Worm (Caenorhabditis elegans) whole organism, midembryonic: ENCODE measurements around the gene T03F7.6.

Experiments
- T22C8.4 ChIP-seq: fragments of 200-800 bp; sonication (Bioruptor generic); IDR thresholded peaks from 2 replicates; pipeline ENCODE4 v1.3.6; 2022; ENCODE audit warnings: missing genetic modification characterization, missing compliant biosample characterization
- cog-1 ChIP-seq: sonication (generic microtip); optimal IDR thresholded peaks from 2 replicates; lab custom pipeline; 2016; ENCODE audit warnings: missing genetic modification characterization, missing compliant biosample characterization
- flt-1 ChIP-seq: fragments of 200-800 bp; sonication (Bioruptor generic); IDR thresholded peaks from 2 replicates; pipeline ENCODE4 v1.3.6; 2022; ENCODE audit warnings: missing genetic modification characterization, missing compliant biosample characterization
- klf-2 ChIP-seq: fragments of 200-800 bp; sonication (Bioruptor generic); conservative IDR thresholded peaks from 2 replicates; pipeline ENCODE4 v1.3.6; 2022; ENCODE audit warnings: missing genetic modification reagents, missing genetic modification characterization, missing compliant biosample characterization
- med-1 ChIP-seq: sonication (generic microtip); optimal IDR thresholded peaks from 2 replicates; lab custom pipeline; 2017; ENCODE audit warnings: missing genetic modification characterization, mild to moderate bottlenecking, missing compliant biosample characterization, antibody characterized with exemption, missing genetic modification reagents; ENCODE audit not compliant: insufficient read depth
- ref-1 ChIP-seq: fragments of 200-800 bp; sonication (Bioruptor generic); conservative IDR thresholded peaks from 2 replicates; pipeline ENCODE4 v1.3.6; 2022; ENCODE audit warnings: missing genetic modification reagents, missing genetic modification characterization, missing compliant biosample characterization
- tab-1 ChIP-seq: fragments of 200-800 bp; sonication (Bioruptor generic); IDR thresholded peaks from 2 replicates; pipeline ENCODE4 v1.3.6; 2022; ENCODE audit warnings: missing genetic modification characterization, missing compliant biosample characterization
- ztf-23 ChIP-seq: fragments of 200-800 bp; sonication (Bioruptor generic); IDR thresholded peaks from 2 replicates; pipeline ENCODE4 v1.3.6; 2022; ENCODE audit warnings: missing genetic modification reagents, missing genetic modification characterization, missing compliant biosample characterization
- ztf-29 ChIP-seq: fragments of 200-800 bp; sonication (Bioruptor generic); IDR thresholded peaks from 2 replicates; pipeline ENCODE4 v1.3.6; 2022; ENCODE audit warnings: missing genetic modification reagents, missing genetic modification characterization, missing compliant biosample characterization

T03F7.6 gene

ce11 chrV:11290888-11291287, 3.6 kb upstream of the T03F7.6 start, which contains the start of gene C03E10.1:
C03E10.1 (plus strand) TSS chrV:11291188.
- TF ChIP-seq cog-1 (tag; lab: Kevin White, UChicago): no peak
- no peak for TF ChIP-seq T22C8.4
- no peak for TF ChIP-seq med-1 (GFP tag; lab: Kevin White, UChicago)
- no peak for TF ChIP-seq ztf-23 (GFP tag; lab: Robert Waterston, UW)
- TF ChIP-seq ztf-29 (GFP tag; lab: Robert Waterston, UW): no peak

- no peak for TF ChIP-seq ztf-29 (GFP tag; lab: Robert Waterston, UW)
- no peak for TF ChIP-seq T22C8.4
- TF ChIP-seq tab-1 (GFP tag; lab: Robert Waterston, UW): no peak
- TF ChIP-seq klf-2 (GFP tag; lab: Robert Waterston, UW): no peak
- TF ChIP-seq med-1 (GFP tag; lab: Kevin White, UChicago): no peak
- no peak for TF ChIP-seq ref-1 (GFP tag; lab: Robert Waterston, UW)
- no peak for TF ChIP-seq cog-1 (tag; lab: Kevin White, UChicago)
- no peak for TF ChIP-seq ztf-23 (GFP tag; lab: Robert Waterston, UW)
- no peak for TF ChIP-seq flt-1 (GFP tag; lab: Robert Waterston, UW)
These were observed 1.8 kb upstream of the T03F7.6 start for ce11 chrV:11292682-11293081.

ce11 chrV:11298632-11299031, 4.1 kb downstream of the T03F7.6 start, which contains the start of gene T03F7.5:
T03F7.5 (minus strand) TSS chrV:11298732.
- TF ChIP-seq ztf-23 (GFP tag; lab: Robert Waterston, UW): no peak
- TF ChIP-seq cog-1 (tag; lab: Kevin White, UChicago): no peak
- TF ChIP-seq ztf-29 (GFP tag; lab: Robert Waterston, UW): no peak
- TF ChIP-seq ref-1 (GFP tag; lab: Robert Waterston, UW): no peak
- TF ChIP-seq flt-1 (GFP tag; lab: Robert Waterston, UW): no peak
- TF ChIP-seq klf-2 (GFP tag; lab: Robert Waterston, UW): no peak
- TF ChIP-seq tab-1 (GFP tag; lab: Robert Waterston, UW): no peak

ce11 chrV:11299406-11299805, 4.9 kb downstream of the T03F7.6 start:
- TF ChIP-seq klf-2 (GFP tag; lab: Robert Waterston, UW): no peak
- no peak for TF ChIP-seq cog-1 (tag; lab: Kevin White, UChicago)
- no peak for TF ChIP-seq flt-1 (GFP tag; lab: Robert Waterston, UW)

ce11 chrV:11300539-11300938, 6.0 kb downstream of the T03F7.6 start, which contains the start of gene srh-47:
srh-47 (minus strand) TSS chrV:11300639.
- TF ChIP-seq ztf-23 (GFP tag; lab: Robert Waterston, UW) (no peak), ref-1 (GFP tag; lab: Robert Waterston, UW) (no peak), klf-2 (GFP tag; lab: Robert Waterston, UW) (no peak), T22C8.4 (no peak), ztf-29 (GFP tag; lab: Robert Waterston, UW) (no peak), cog-1 (tag; lab: Kevin White, UChicago) (no peak), tab-1 (GFP tag; lab: Robert Waterston, UW) (no peak), med-1 (GFP tag; lab: Kevin White, UChicago) (no peak), flt-1 (GFP tag; lab: Robert Waterston, UW) (no peak)

- TF ChIP-seq ref-1 (GFP tag; lab: Robert Waterston, UW) (no peak), ztf-29 (GFP tag; lab: Robert Waterston, UW) (no peak), T22C8.4 (no peak), ztf-23 (GFP tag; lab: Robert Waterston, UW) (no peak), flt-1 (GFP tag; lab: Robert Waterston, UW) (no peak), klf-2 (GFP tag; lab: Robert Waterston, UW) (no peak), cog-1 (tag; lab: Kevin White, UChicago) (no peak), tab-1 (GFP tag; lab: Robert Waterston, UW) (no peak), med-1 (GFP tag; lab: Kevin White, UChicago) (no peak)
These were observed 8.2 kb downstream of the T03F7.6 start, which contains the start of gene srh-46 for ce11 chrV:11302698-11303097. srh-46 (minus strand) TSS chrV:11302886.

ce11 chrV:11304200-11304599, 9.7 kb downstream of the T03F7.6 start:
- TF ChIP-seq cog-1 (tag; lab: Kevin White, UChicago) (no peak), med-1 (GFP tag; lab: Kevin White, UChicago) (no peak), T22C8.4 (no peak), ztf-23 (GFP tag; lab: Robert Waterston, UW) (no peak), tab-1 (GFP tag; lab: Robert Waterston, UW) (no peak)

ce11 chrV:11304879-11305278, 10.4 kb downstream of the T03F7.6 start, which contains the start of gene srh-45:
srh-45 (minus strand) TSS chrV:11304979.
- TF ChIP-seq med-1 (GFP tag; lab: Kevin White, UChicago): no peak
- TF ChIP-seq ref-1 (GFP tag; lab: Robert Waterston, UW): no peak
- no peak for TF ChIP-seq cog-1 (tag; lab: Kevin White, UChicago)
- TF ChIP-seq ztf-23 (GFP tag; lab: Robert Waterston, UW): no peak
- TF ChIP-seq tab-1 (GFP tag; lab: Robert Waterston, UW): no peak
- no peak for TF ChIP-seq T22C8.4
- no peak for TF ChIP-seq klf-2 (GFP tag; lab: Robert Waterston, UW)
- no peak for TF ChIP-seq ztf-29 (GFP tag; lab: Robert Waterston, UW)
- TF ChIP-seq flt-1 (GFP tag; lab: Robert Waterston, UW): no peak

ce11 chrV:11307781-11308180, 13.3 kb downstream of the T03F7.6 start:
- TF ChIP-seq ref-1 (GFP tag; lab: Robert Waterston, UW): no peak
- TF ChIP-seq ztf-23 (GFP tag; lab: Robert Waterston, UW): no peak
- no peak for TF ChIP-seq med-1 (GFP tag; lab: Kevin White, UChicago)
- no peak for TF ChIP-seq T22C8.4
- no peak for TF ChIP-seq ztf-29 (GFP tag; lab: Robert Waterston, UW)
- no peak for TF ChIP-seq flt-1 (GFP tag; lab: Robert Waterston, UW)
- TF ChIP-seq tab-1 (GFP tag; lab: Robert Waterston, UW): no peak
- no peak for TF ChIP-seq klf-2 (GFP tag; lab: Robert Waterston, UW)
